Worm (Caenorhabditis elegans) whole organism, early embryonic: ENCODE measurements around the gene E02H9.9.

ENCODE experiments used
- F13C5.2 ChIP-seq: sonication (generic microtip); optimal IDR thresholded peaks from 2 replicates; lab custom pipeline; 2017; ENCODE audit warnings: mild to moderate bottlenecking, missing genetic modification characterization, inconsistent platforms, missing compliant biosample characterization
- aly-1 ChIP-seq: sonication (generic microtip); optimal IDR thresholded peaks from 2 replicates; lab custom pipeline; 2016; ENCODE audit warnings: missing genetic modification characterization, missing compliant biosample characterization
- ama-1 ChIP-seq: fragments of 150-350 bp; optimal IDR thresholded peaks from 2 replicates; lab custom pipeline; 2014
- ceh-13 ChIP-seq: fragments of 200-800 bp; sonication (Bioruptor generic); optimal IDR thresholded peaks from 2 replicates; lab custom pipeline; 2018; ENCODE audit warnings: mild to moderate bottlenecking, missing genetic modification characterization, missing compliant biosample characterization
- ceh-36 ChIP-seq: sonication (generic microtip); optimal IDR thresholded peaks from 2 replicates; lab custom pipeline; 2016; ENCODE audit warnings: missing genetic modification characterization, inconsistent platforms, missing compliant biosample characterization
- ets-7 ChIP-seq: sonication (generic microtip); optimal IDR thresholded peaks from 2 replicates; lab custom pipeline; 2016; ENCODE audit warnings: missing genotype, missing genetic modification characterization, missing compliant biosample characterization
- flt-1 ChIP-seq: fragments of 200-800 bp; sonication (Bioruptor generic); IDR thresholded peaks from 2 replicates; pipeline ENCODE4 v1.3.6; 2022; ENCODE audit warnings: missing genetic modification characterization, missing compliant biosample characterization
- hmg-4 ChIP-seq: fragments of 200-800 bp; sonication (Bioruptor generic); optimal IDR thresholded peaks from 2 replicates; lab custom pipeline; 2018; ENCODE audit warnings: mild to moderate bottlenecking, missing genetic modification characterization, missing compliant biosample characterization
- hnd-1 ChIP-seq: sonication (generic microtip); optimal IDR thresholded peaks from 2 replicates; lab custom pipeline; 2016; ENCODE audit warnings: missing genetic modification characterization, missing compliant biosample characterization
- pes-1 ChIP-seq: fragments of 200-800 bp; sonication (Bioruptor generic); IDR thresholded peaks from 2 replicates; pipeline ENCODE4 v1.3.6; 2022; ENCODE audit warnings: missing genetic modification reagents, missing genetic modification characterization, missing compliant biosample characterization
- scrt-1 ChIP-seq: fragments of 200-800 bp; sonication (Bioruptor generic); IDR thresholded peaks from 2 replicates; pipeline ENCODE4 v1.3.6; 2022; ENCODE audit warnings: missing genetic modification characterization, missing compliant biosample characterization
- sea-1 ChIP-seq: fragments of 200-800 bp; sonication (Bioruptor generic); conservative IDR thresholded peaks from 2 replicates; pipeline ENCODE4 v1.3.6; 2022; ENCODE audit warnings: missing genetic modification characterization, missing compliant biosample characterization
- tbx-11 ChIP-seq: fragments of 200-800 bp; sonication (Bioruptor generic); IDR thresholded peaks from 2 replicates; pipeline ENCODE4 v1.3.6; 2022; ENCODE audit warnings: missing genetic modification characterization, missing compliant biosample characterization
- tra-4 ChIP-seq: sonication (generic microtip); optimal IDR thresholded peaks from 2 replicates; lab custom pipeline; 2017; ENCODE audit warnings: missing genetic modification characterization, missing compliant biosample characterization

DNA sequence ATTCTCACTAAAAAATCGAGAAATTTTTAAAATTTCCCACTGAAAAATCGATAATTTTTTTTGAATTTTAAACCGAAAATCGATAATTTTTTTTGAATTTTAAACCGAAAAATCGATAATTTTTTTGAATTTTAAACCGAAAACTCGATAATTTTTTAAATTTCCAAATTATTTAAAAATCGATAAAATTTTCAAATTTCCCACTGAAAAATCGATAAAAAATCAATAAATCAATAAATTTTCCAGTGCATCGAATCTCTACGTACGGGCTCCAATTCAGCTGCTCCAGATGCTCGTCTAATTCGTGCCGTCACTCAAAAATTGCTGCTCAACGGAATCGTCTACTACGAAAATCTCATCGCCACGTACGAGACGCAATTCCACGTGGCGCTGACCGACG is 10.5 kb upstream of the E02H9.9 start:
- no peak for TF ChIP-seq sea-1 (GFP tag; lab: Robert Waterston, UW)
- TF ChIP-seq ama-1 (lab: Kevin White, UChicago) = no peak
- no peak for TF ChIP-seq tra-4 (tag; lab: Kevin White, UChicago)
- TF ChIP-seq F13C5.2 (tag; lab: Kevin White, UChicago) = no peak
- no peak for TF ChIP-seq hmg-4 (GFP tag; lab: Kevin White, UChicago)
- no peak for TF ChIP-seq scrt-1 (GFP tag; lab: Robert Waterston, UW)
- no peak for TF ChIP-seq ceh-13 (GFP tag; lab: Kevin White, UChicago)
- no peak for TF ChIP-seq flt-1 (GFP tag; lab: Robert Waterston, UW)
- TF ChIP-seq tbx-11 (GFP tag; lab: Robert Waterston, UW) = no peak
- no peak for TF ChIP-seq hnd-1 (tag; lab: Kevin White, UChicago)
- TF ChIP-seq ceh-36 (tag; lab: Kevin White, UChicago) = no peak
- TF ChIP-seq pes-1 (GFP tag; lab: Robert Waterston, UW) = no peak
- no peak for TF ChIP-seq aly-1 (tag; lab: Kevin White, UChicago)
- no peak for TF ChIP-seq ets-7 (tag; lab: Kevin White, UChicago)
